Fruit fly (Drosophila melanogaster) whole organism, embryonic: ENCODE measurements around the gene CG42819.

ENCODE experiments used
- Awh ChIP-seq: fragments of 200-800 bp; sonication (Bioruptor generic); IDR thresholded peaks from 2 replicates; pipeline ENCODE4, ENCODE4 v1.3.6; 2022; ENCODE audit warnings: missing biosample characterization, missing genetic modification characterization
- B-H2 ChIP-seq: fragments of 200-800 bp; sonication (Bioruptor generic); optimal IDR thresholded peaks from 2 replicates; lab custom pipeline; 2018; ENCODE audit warnings: missing biosample characterization, mild to moderate bottlenecking, missing genetic modification characterization
- Bgb ChIP-seq: fragments of 200-800 bp; sonication (Bioruptor generic); IDR thresholded peaks from 2 replicates; pipeline ENCODE4 v1.3.6; 2022; ENCODE audit warnings: missing biosample characterization, missing genetic modification characterization; ENCODE audit not compliant: partially characterized antibody
- Blimp-1 ChIP-seq: fragments of 200-800 bp; sonication (Bioruptor generic); optimal IDR thresholded peaks from 3 replicates; lab custom pipeline; 2018; ENCODE audit warnings: missing biosample characterization, missing genetic modification characterization, mild to moderate bottlenecking, moderate library complexity, missing genetic modification reagents
- CG14050 ChIP-seq: fragments of 200-800 bp; sonication (Bioruptor generic); IDR thresholded peaks from 3 replicates; pipeline ENCODE4 v1.3.6; 2022; ENCODE audit warnings: missing biosample characterization, missing genetic modification characterization
- CG14860 ChIP-seq: fragments of 200-800 bp; sonication (Bioruptor generic); IDR thresholded peaks from 3 replicates; pipeline ENCODE4 v1.3.6; 2022; ENCODE audit warnings: missing biosample characterization, missing genetic modification characterization; ENCODE audit not compliant: partially characterized antibody
- CG2120 ChIP-seq: fragments of 200-800 bp; sonication (Bioruptor generic); optimal IDR thresholded peaks from 3 replicates; lab custom pipeline; 2016; ENCODE audit warnings: missing biosample characterization, missing genetic modification characterization
- CG31441 ChIP-seq: fragments of 200-800 bp; sonication (Bioruptor generic); IDR thresholded peaks from 2 replicates; pipeline ENCODE4 v1.3.6; 2022; ENCODE audit warnings: missing biosample characterization, missing genetic modification characterization
- CG33557 ChIP-seq: fragments of 200-800 bp; sonication (Bioruptor generic); optimal IDR thresholded peaks from 2 replicates; lab custom pipeline; 2019; ENCODE audit warnings: missing biosample characterization, mild to moderate bottlenecking, missing genetic modification characterization, moderate library complexity
- CG34224 ChIP-seq: fragments of 200-800 bp; sonication (Bioruptor generic); IDR thresholded peaks from 3 replicates; pipeline ENCODE4 v1.3.6; 2022; ENCODE audit warnings: missing biosample characterization, missing genetic modification characterization; ENCODE audit not compliant: partially characterized antibody
- CG3726 ChIP-seq: fragments of 200-800 bp; sonication (Bioruptor generic); IDR thresholded peaks from 3 replicates; pipeline ENCODE4, ENCODE4 v1.3.6; 2022; ENCODE audit warnings: missing biosample characterization, missing genetic modification characterization
- CG4820 ChIP-seq: fragments of 200-800 bp; sonication (Bioruptor generic); optimal IDR thresholded peaks from 3 replicates; lab custom pipeline; 2016; ENCODE audit warnings: missing biosample characterization, missing genetic modification characterization
- CG5245 ChIP-seq: fragments of 200-800 bp; sonication (Bioruptor generic); optimal IDR thresholded peaks from 3 replicates; lab custom pipeline; 2016; ENCODE audit warnings: missing biosample characterization, missing genetic modification characterization
- CG6791 ChIP-seq: fragments of 200-800 bp; sonication (Bioruptor generic); IDR thresholded peaks from 3 replicates; pipeline ENCODE4 v1.3.6; 2022; ENCODE audit warnings: missing biosample characterization, missing genetic modification characterization; ENCODE audit not compliant: partially characterized antibody
- CG7839 ChIP-seq: fragments of 200-800 bp; sonication (Bioruptor generic); optimal IDR thresholded peaks from 3 replicates; lab custom pipeline; 2018; ENCODE audit warnings: missing biosample characterization, mild to moderate bottlenecking, missing genetic modification characterization, moderate library complexity
- CrebB ChIP-seq: fragments of 200-800 bp; sonication (Bioruptor generic); optimal IDR thresholded peaks from 3 replicates; lab custom pipeline; 2018; ENCODE audit warnings: missing biosample characterization, mild to moderate bottlenecking, missing genetic modification characterization
- Dip3 ChIP-seq: fragments of 200-800 bp; sonication (Bioruptor generic); optimal IDR thresholded peaks from 3 replicates; lab custom pipeline; 2016; ENCODE audit warnings: missing biosample characterization, missing genetic modification characterization
- Fer3 ChIP-seq: fragments of 200-800 bp; sonication (Bioruptor generic); optimal IDR thresholded peaks from 2 replicates; lab custom pipeline; 2018; ENCODE audit warnings: missing biosample characterization, mild to moderate bottlenecking, missing genetic modification characterization, moderate library complexity
- HLH4C ChIP-seq: fragments of 200-800 bp; sonication (Bioruptor generic); IDR thresholded peaks from 3 replicates; pipeline ENCODE4 v1.3.6; 2022; ENCODE audit warnings: missing biosample characterization, missing genetic modification characterization; ENCODE audit not compliant: partially characterized antibody
- Hmr ChIP-seq: fragments of 200-800 bp; sonication (Bioruptor generic); optimal IDR thresholded peaks from 3 replicates; lab custom pipeline; 2017; ENCODE audit warnings: mild to moderate bottlenecking, missing biosample characterization, missing genetic modification reagents, missing genetic modification characterization
- Hsf ChIP-seq: fragments of 200-800 bp; sonication (Bioruptor generic); optimal IDR thresholded peaks from 3 replicates; lab custom pipeline; 2016; ENCODE audit warnings: missing biosample characterization, missing genetic modification characterization
- Lim3 ChIP-seq: fragments of 200-800 bp; sonication (Bioruptor generic); IDR thresholded peaks from 2 replicates; pipeline ENCODE4 v1.3.6; 2022; ENCODE audit warnings: missing biosample characterization, missing genetic modification characterization
- Mad ChIP-seq: fragments of 200-800 bp; sonication (Bioruptor generic); optimal IDR thresholded peaks from 2 replicates; lab custom pipeline; 2016; ENCODE audit warnings: missing biosample characterization, missing genetic modification characterization
- NC2α ChIP-seq: fragments of 200-800 bp; sonication (Bioruptor generic); optimal IDR thresholded peaks from 2 replicates; lab custom pipeline; 2016; ENCODE audit warnings: missing biosample characterization, missing genetic modification characterization
- Nf-YB ChIP-seq: fragments of 200-800 bp; sonication (Bioruptor generic); optimal IDR thresholded peaks from 3 replicates; lab custom pipeline; 2019; ENCODE audit warnings: missing biosample characterization, mild to moderate bottlenecking, missing genetic modification characterization, moderate library complexity
- Pdp1 ChIP-seq, 2 experiments: fragments of 200-800 bp; sonication (Bioruptor generic); optimal IDR thresholded peaks; 3 replicates each; lab custom pipeline; 2016; ENCODE audit warnings: missing biosample characterization in 2 of 2, missing genetic modification characterization in 2 of 2, mild to moderate bottlenecking in 1 of 2, moderate library complexity in 1 of 2
- TFAM ChIP-seq: fragments of 200-800 bp; sonication (Bioruptor generic); optimal IDR thresholded peaks from 2 replicates; lab custom pipeline; 2017; ENCODE audit warnings: missing biosample characterization, missing genetic modification characterization, inconsistent platforms
- ab ChIP-seq: fragments of 200-800 bp; sonication (Bioruptor generic); optimal IDR thresholded peaks from 2 replicates; lab custom pipeline; 2016; ENCODE audit warnings: missing biosample characterization, missing genetic modification characterization
- ac ChIP-seq: fragments of 200-800 bp; sonication (Bioruptor generic); optimal IDR thresholded peaks from 3 replicates; lab custom pipeline; 2017; ENCODE audit warnings: missing biosample characterization, mild to moderate bottlenecking, missing genetic modification characterization
- ap ChIP-seq: fragments of 200-800 bp; sonication (Bioruptor generic); IDR thresholded peaks from 2 replicates; pipeline ENCODE4 v1.3.6; 2022; ENCODE audit warnings: missing biosample characterization, missing genetic modification characterization
- ara ChIP-seq: fragments of 200-800 bp; sonication (Bioruptor generic); IDR thresholded peaks from 2 replicates; pipeline ENCODE4 v1.3.6; 2022; ENCODE audit warnings: missing biosample characterization, missing genetic modification characterization
- btn ChIP-seq: fragments of 200-800 bp; sonication (Bioruptor generic); optimal IDR thresholded peaks from 2 replicates; lab custom pipeline; 2016; ENCODE audit warnings: missing biosample characterization, missing genetic modification characterization
- chif ChIP-seq, 2 experiments: fragments of 200-800 bp; sonication (Bioruptor generic); optimal IDR thresholded peaks; 3 replicates each; lab custom pipeline; 2016; ENCODE audit warnings: missing biosample characterization in 2 of 2, missing genetic modification characterization in 2 of 2
- ci ChIP-seq: fragments of 200-800 bp; sonication (Bioruptor generic); IDR thresholded peaks from 3 replicates; pipeline ENCODE4 v1.3.6; 2022; ENCODE audit warnings: missing biosample characterization, missing genetic modification characterization
- crol ChIP-seq: fragments of 200-800 bp; sonication (Bioruptor generic); IDR thresholded peaks from 2 replicates; pipeline ENCODE4 v1.3.6; 2022; ENCODE audit warnings: missing biosample characterization, missing genetic modification characterization
- dmrt99B ChIP-seq: fragments of 200-800 bp; sonication (Bioruptor generic); optimal IDR thresholded peaks from 2 replicates; lab custom pipeline; 2018; ENCODE audit warnings: missing biosample characterization, mild to moderate bottlenecking, missing genetic modification characterization, moderate library complexity
- fd3F ChIP-seq: fragments of 200-800 bp; sonication (Bioruptor generic); optimal IDR thresholded peaks from 2 replicates; lab custom pipeline; 2018; ENCODE audit warnings: missing biosample characterization, mild to moderate bottlenecking, missing genetic modification characterization, moderate library complexity
- fd64A ChIP-seq: fragments of 200-800 bp; sonication (Bioruptor generic); optimal IDR thresholded peaks from 3 replicates; lab custom pipeline; 2018; ENCODE audit warnings: missing biosample characterization, mild to moderate bottlenecking, missing genetic modification characterization
- fru ChIP-seq: fragments of >200 bp; optimal IDR thresholded peaks from 2 replicates; lab custom pipeline; 2017
- knrl ChIP-seq: fragments of 200-800 bp; sonication (Bioruptor generic); IDR thresholded peaks from 3 replicates; pipeline ENCODE4 v1.3.6; 2022; ENCODE audit warnings: missing biosample characterization, missing genetic modification characterization; ENCODE audit not compliant: partially characterized antibody
- mirr ChIP-seq: fragments of 200-800 bp; sonication (Bioruptor generic); optimal IDR thresholded peaks from 3 replicates; lab custom pipeline; 2018; ENCODE audit warnings: missing biosample characterization, mild to moderate bottlenecking, missing genetic modification characterization
- nau ChIP-seq: fragments of 200-800 bp; sonication (Bioruptor generic); optimal IDR thresholded peaks from 3 replicates; lab custom pipeline; 2017; ENCODE audit warnings: missing biosample characterization, mild to moderate bottlenecking, missing genetic modification characterization, missing genetic modification reagents
- pita ChIP-seq: fragments of 200-800 bp; sonication (Bioruptor generic); optimal IDR thresholded peaks from 2 replicates; lab custom pipeline; 2017; ENCODE audit warnings: missing biosample characterization, mild to moderate bottlenecking, missing genetic modification characterization
- repo ChIP-seq: fragments of 200-800 bp; sonication (Bioruptor generic); optimal IDR thresholded peaks from 2 replicates; lab custom pipeline; 2016; ENCODE audit warnings: missing biosample characterization, missing genetic modification characterization
- sc ChIP-seq, 3 experiments: fragments of >200 bp in 2 of 3; fragments of 200-800 bp in 1 of 3; sonication (Bioruptor generic) in 1 of 3; optimal IDR thresholded peaks; 2 replicates in 2 of 3; 3 replicates in 1 of 3; lab custom pipeline; 2017; ENCODE audit warnings: mild to moderate bottlenecking in 1 of 3, missing biosample characterization in 1 of 3, missing genetic modification characterization in 1 of 3, missing genetic modification reagents in 1 of 3
- sim ChIP-seq: fragments of 200-800 bp; sonication (Bioruptor generic); IDR thresholded peaks from 2 replicates; pipeline ENCODE4 v1.3.6; 2022; ENCODE audit warnings: missing biosample characterization, missing genetic modification characterization
- sug ChIP-seq: fragments of 200-800 bp; optimal IDR thresholded peaks from 2 replicates; lab custom pipeline; 2019; ENCODE audit warnings: missing biosample characterization, mild to moderate bottlenecking, missing genetic modification characterization, moderate library complexity
- zf30C ChIP-seq: fragments of 200-800 bp; sonication (Bioruptor generic); optimal IDR thresholded peaks from 3 replicates; lab custom pipeline; 2018; ENCODE audit warnings: missing biosample characterization, mild to moderate bottlenecking, missing genetic modification characterization

Gene CG42819

dm6 chr2L:8364006-8364956, 24.9 kb downstream of the CG42819 start, which contains the start of the genes RpS13 and CSN8 (continued):
- TF ChIP-seq ci (GFP tag; lab: Robert Waterston, UW) (0 out of 3 replicates have a peak, but pooled peaks have one; percentile 15), CG31441 (GFP tag; lab: Robert Waterston, UW) (peak; percentile 54; the same call in 1 of the 2 replicates), sc (optimal IDR thresholded peaks at IDR 0.05; lab: Kevin White, UChicago) (no peak), sc (GFP tag; optimal IDR thresholded peaks at IDR 0.05; lab: Kevin White, UChicago) (no peak), Pdp1 (GFP tag; optimal IDR thresholded peaks at IDR 0.05; lab: Kevin White, UChicago) (peak in 1 of 2 experiments; percentile 9), Lim3 (GFP tag; lab: Robert Waterston, UW) (no peak), NC2α (GFP tag; lab: Kevin White, UChicago) (no peak), ac (GFP tag; lab: Kevin White, UChicago) (no peak), CG34224 (peak; percentile 93), Dip3 (GFP tag; lab: Kevin White, UChicago) (peak; percentile 7), mirr (GFP tag; lab: Kevin White, UChicago) (no peak), CrebB (tag; lab: Kevin White, UChicago) (no peak), zf30C (GFP tag; lab: Kevin White, UChicago) (no peak), knrl (peak; percentile 95), sug (tag; lab: Kevin White, UChicago) (peak; percentile 55), CG4820 (GFP tag; lab: Kevin White, UChicago) (no peak), crol (no peak), Blimp-1 (GFP tag; lab: Kevin White, UChicago) (no peak), TFAM (no peak), Nf-YB (GFP tag; lab: Kevin White, UChicago) (no peak), pita (GFP tag; lab: Kevin White, UChicago) (no peak), ab (GFP tag; lab: Kevin White, UChicago) (no peak), CG2120 (no peak), HLH4C (peak; percentile 92), btn (GFP tag; lab: Kevin White, UChicago) (no peak), Bgb (GFP tag; lab: Robert Waterston, UW) (peak; percentile 90), CG14050 (no peak), CG33557 (no peak), CG5245 (GFP tag; lab: Kevin White, UChicago) (no peak), repo (GFP tag; lab: Kevin White, UChicago) (no peak), fd64A (GFP tag; lab: Kevin White, UChicago) (no peak), ara (GFP tag; lab: Robert Waterston, UW) (no peak), CG14860 (GFP tag; lab: Robert Waterston, UW) (peak; percentile 92), dmrt99B (tag; lab: Kevin White, UChicago) (no peak), Hsf (GFP tag; lab: Kevin White, UChicago) (peak; percentile 39), CG3726 (GFP tag; lab: Robert Waterston, UW) (no peak), sim (no peak), Mad (GFP tag; lab: Kevin White, UChicago) (no peak), Awh (no peak), nau (GFP tag; lab: Kevin White, UChicago) (peak; percentile 16), CG6791 (peak; percentile 86), fru (lab: Kevin White, UChicago) (no peak), chif (GFP tag; optimal IDR thresholded peaks at IDR 0.05; lab: Kevin White, UChicago) (no peak), CG7839 (tag; lab: Kevin White, UChicago) (peak; percentile 10), B-H2 (GFP tag; lab: Kevin White, UChicago) (peak; percentile 14), Hmr (GFP tag; lab: Kevin White, UChicago) (peak; percentile 56), fd3F (no peak), Fer3 (tag; lab: Kevin White, UChicago) (no peak), ap (GFP tag; lab: Robert Waterston, UW) (no peak)
